Worm (Caenorhabditis elegans): ENCODE measurements around the gene cyp-13A2.

The cyp-13A2 gene

ce11 chrII:9764696-9765095 lies 22.7 kb downstream of the cyp-13A2 start:
- TF ChIP-seq sma-3 (GFP tag; optimal IDR thresholded peaks at IDR 0.05) (no peak), unc-55 (GFP tag; optimal IDR thresholded peaks at IDR 0.05) (no peak), ztf-4 (tag; optimal IDR thresholded peaks at IDR 0.05) (no peak), crh-2 (tag; optimal IDR thresholded peaks at IDR 0.05) (no peak), fos-1 (tag; optimal IDR thresholded peaks at IDR 0.05) (no peak), skn-1 (tag; optimal IDR thresholded peaks at IDR 0.05) (no peak), elt-3 (tag; optimal IDR thresholded peaks at IDR 0.05) (no peak), lin-11 (tag; optimal IDR thresholded peaks at IDR 0.05) (no peak), ztf-11 (tag; optimal IDR thresholded peaks at IDR 0.05) (no peak), F13H6.1 (tag; optimal IDR thresholded peaks at IDR 0.05) (no peak), C34F6.9 (tag; optimal IDR thresholded peaks at IDR 0.05) (no peak), aly-2 (tag; optimal IDR thresholded peaks at IDR 0.05) (no peak), nhr-77 (tag; optimal IDR thresholded peaks at IDR 0.05) (no peak), mab-5 (tag; optimal IDR thresholded peaks at IDR 0.05) (no peak), alr-1 (tag; optimal IDR thresholded peaks at IDR 0.05) (no peak), dmd-4 (tag; optimal IDR thresholded peaks at IDR 0.05) (no peak), ztf-1 (GFP tag; conservative IDR thresholded peaks at IDR 0.05) (no peak), gmeb-1 (tag; optimal IDR thresholded peaks at IDR 0.05) (no peak), R02D3.7 (tag; optimal IDR thresholded peaks at IDR 0.05) (no peak), nhr-6 (tag; optimal IDR thresholded peaks at IDR 0.05) (no peak)

ce11 chrII:9759382-9759781 lies 28.0 kb downstream of the cyp-13A2 start:
- TF ChIP-seq peb-1 (tag; optimal IDR thresholded peaks at IDR 0.05): no peak
- no peak for TF ChIP-seq mdl-1 (tag; optimal IDR thresholded peaks at IDR 0.05)
- TF ChIP-seq sma-9 (GFP tag; optimal IDR thresholded peaks at IDR 0.05): peak; percentile 9
- TF ChIP-seq sma-9 (tag; optimal IDR thresholded peaks at IDR 0.05): no peak
- TF ChIP-seq nhr-12 (tag; optimal IDR thresholded peaks at IDR 0.05): no peak

DNA sequence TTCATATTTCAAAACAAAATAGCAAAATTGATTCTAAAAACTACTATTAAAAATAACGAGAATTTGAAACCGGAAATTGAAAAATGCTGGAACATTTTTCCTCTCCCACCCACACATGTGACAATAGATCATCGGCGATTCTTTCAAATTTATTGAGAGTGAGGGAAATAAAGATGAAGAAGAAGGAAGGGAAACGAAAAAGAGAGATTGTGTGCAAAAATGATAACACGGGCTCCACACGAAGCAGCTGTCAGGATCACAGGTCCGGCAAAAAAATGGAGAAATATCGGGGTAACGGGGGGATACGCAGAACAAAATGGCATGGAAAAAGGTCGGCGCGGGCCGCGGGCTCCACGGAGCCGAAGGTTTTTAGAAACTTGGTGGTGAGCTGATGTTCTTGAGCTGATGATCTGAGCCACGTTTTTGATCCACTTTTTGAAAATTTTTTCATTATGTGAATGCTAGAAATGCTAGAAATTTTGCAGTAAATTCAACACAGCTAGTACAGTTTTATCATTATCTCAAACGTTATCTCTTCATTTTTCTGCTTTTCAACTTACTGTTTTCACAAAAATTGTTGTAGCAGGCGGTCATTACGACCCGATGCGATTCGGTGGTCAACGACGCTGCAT lies 29.7 kb downstream of the cyp-13A2 start, which contains the start of gene shk-1:
shk-1 (plus strand) TSS at position 582 of the 632 bp plus-strand sequence.
- TF ChIP-seq lin-13 (GFP tag; optimal IDR thresholded peaks at IDR 0.05) (no peak), mdl-1 (tag; optimal IDR thresholded peaks at IDR 0.05) (no peak), nhr-129 (tag; optimal IDR thresholded peaks at IDR 0.05) (peak; percentile 33), lsy-2 (tag; optimal IDR thresholded peaks at IDR 0.05) (peak in 1 of 2 experiments; percentile 39), nhr-21 (tag; optimal IDR thresholded peaks at IDR 0.05) (no peak), lin-39 (tag; optimal IDR thresholded peaks at IDR 0.05) (no peak), nhr-10 (tag; optimal IDR thresholded peaks at IDR 0.05) (no peak), unc-39 (tag; optimal IDR thresholded peaks at IDR 0.05) (no peak), peb-1 (tag; optimal IDR thresholded peaks at IDR 0.05) (no peak), F13H6.1 (tag; optimal IDR thresholded peaks at IDR 0.05) (peak; percentile 57), elt-1 (tag; optimal IDR thresholded peaks at IDR 0.05) (no peak), sma-3 (GFP tag; optimal IDR thresholded peaks at IDR 0.05) (no peak), ZK546.5 (tag; optimal IDR thresholded peaks at IDR 0.05) (no peak), snpc-4 (tag; optimal IDR thresholded peaks at IDR 0.05) (no peak), nhr-11 (tag; optimal IDR thresholded peaks at IDR 0.05) (no peak), nhr-6 (tag; optimal IDR thresholded peaks at IDR 0.05) (no peak), crh-2 (tag; optimal IDR thresholded peaks at IDR 0.05) (no peak), mbf-1 (tag; optimal IDR thresholded peaks at IDR 0.05) (no peak), sem-4 (tag; optimal IDR thresholded peaks at IDR 0.05) (no peak), C34F6.9 (tag; optimal IDR thresholded peaks at IDR 0.05) (peak; percentile 40), Y55F3AM.14 (GFP tag; optimal IDR thresholded peaks at IDR 0.05) (no peak), mab-5 (tag; optimal IDR thresholded peaks at IDR 0.05) (no peak), nhr-237 (tag; optimal IDR thresholded peaks at IDR 0.05) (no peak), dmd-4 (tag; optimal IDR thresholded peaks at IDR 0.05) (no peak), nhr-23 (tag; optimal IDR thresholded peaks at IDR 0.05) (no peak), unc-55 (GFP tag; optimal IDR thresholded peaks at IDR 0.05) (no peak), nhr-25 (tag; optimal IDR thresholded peaks at IDR 0.05) (no peak), ztf-11 (tag; optimal IDR thresholded peaks at IDR 0.05) (no peak), ztf-1 (GFP tag; conservative IDR thresholded peaks at IDR 0.05) (no peak), blmp-1 (tag; optimal IDR thresholded peaks at IDR 0.05; ENCODE audit: insufficient read depth) (no peak), lin-11 (tag; optimal IDR thresholded peaks at IDR 0.05) (no peak), R02D3.7 (tag; optimal IDR thresholded peaks at IDR 0.05) (no peak), ama-1 (optimal IDR thresholded peaks at IDR 0.05) (no peak), aly-2 (tag; optimal IDR thresholded peaks at IDR 0.05) (no peak), nhr-12 (tag; optimal IDR thresholded peaks at IDR 0.05) (no peak), ceh-16 (tag; optimal IDR thresholded peaks at IDR 0.05) (no peak), alr-1 (tag; optimal IDR thresholded peaks at IDR 0.05) (no peak), gmeb-1 (tag; optimal IDR thresholded peaks at IDR 0.05) (no peak), fos-1 (tag; optimal IDR thresholded peaks at IDR 0.05) (no peak), egl-27 (tag; optimal IDR thresholded peaks at IDR 0.05) (no peak), zag-1 (tag; optimal IDR thresholded peaks at IDR 0.05) (no peak), ceh-82 (tag; optimal IDR thresholded peaks at IDR 0.05) (no peak), sma-9 (GFP tag; optimal IDR thresholded peaks at IDR 0.05) (peak; percentile 70), sma-9 (tag; optimal IDR thresholded peaks at IDR 0.05) (no peak), skn-1 (tag; optimal IDR thresholded peaks at IDR 0.05) (no peak)
